Fruit fly (Drosophila melanogaster): ENCODE measurements around the gene Peritrophin-15b.

Gene Peritrophin-15b

DNA sequence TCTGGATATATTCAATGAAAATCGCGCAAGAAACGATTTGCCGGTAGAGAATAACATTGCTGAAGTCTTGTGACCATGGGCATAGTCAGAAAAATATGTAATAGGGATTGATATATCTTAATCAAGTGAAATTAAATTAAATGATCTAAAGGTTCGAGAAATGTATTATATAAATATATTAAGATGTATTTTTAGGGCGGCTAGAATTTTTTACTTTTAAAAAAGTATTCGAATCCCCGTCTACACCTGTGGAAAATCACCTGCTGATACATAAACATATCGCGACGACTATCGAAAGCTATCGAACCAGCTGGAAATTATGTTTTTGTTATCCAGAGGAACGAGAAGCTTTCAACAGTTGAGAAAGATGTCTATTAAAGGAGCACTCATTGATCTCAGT is 18.0 kb downstream of the Peritrophin-15b start, which contains the start of the genes CG13390 and CG17294 (continued):
- peak; percentile 97 for TF ChIP-seq vri (GFP tag; optimal IDR thresholded peaks at IDR 0.05)
- TF ChIP-seq Gug (GFP tag; IDR thresholded peaks at IDR 0.05) = peak; percentile 99
- peak; percentile 100 for TF ChIP-seq CG3032 (tag; optimal IDR thresholded peaks at IDR 0.05)
- TF ChIP-seq Hr38 (GFP tag; optimal IDR thresholded peaks at IDR 0.05) = peak; percentile 45
- peak; percentile 99 for TF ChIP-seq pdm3 (GFP tag; optimal IDR thresholded peaks at IDR 0.05)
- peak; percentile 98 for TF ChIP-seq Blimp-1 (GFP tag; optimal IDR thresholded peaks at IDR 0.05)
- peak; percentile 100 for TF ChIP-seq acj6 (GFP tag; optimal IDR thresholded peaks at IDR 0.05)
- peak; percentile 97 for TF ChIP-seq fd85E (GFP tag; optimal IDR thresholded peaks at IDR 0.05)
- TF ChIP-seq CG34406 (GFP tag; optimal IDR thresholded peaks at IDR 0.05) = peak; percentile 99
- TF ChIP-seq CG9139 (GFP tag; optimal IDR thresholded peaks at IDR 0.05) = peak; percentile 99
- peak; percentile 98 for TF ChIP-seq fd59A (GFP tag; optimal IDR thresholded peaks at IDR 0.05)
- peak; percentile 99 for TF ChIP-seq CG8319 (GFP tag; optimal IDR thresholded peaks at IDR 0.05)
- TF ChIP-seq topi (GFP tag; optimal IDR thresholded peaks at IDR 0.05) = peak; percentile 99
- peak; percentile 99 for TF ChIP-seq Sox102F (GFP tag; optimal IDR thresholded peaks at IDR 0.05)
- TF ChIP-seq CG8632 (GFP tag; optimal IDR thresholded peaks at IDR 0.05) = peak; percentile 100
- peak; percentile 97 to 99 for TF ChIP-seq salr (GFP tag; optimal IDR thresholded peaks at IDR 0.05)
- peak; percentile 98 for TF ChIP-seq CG16779 (tag; optimal IDR thresholded peaks at IDR 0.05)
- TF ChIP-seq Hr39 (GFP tag; optimal IDR thresholded peaks at IDR 0.05) = peak; percentile 97
- peak; percentile 98 for TF ChIP-seq CG31627 (GFP tag; optimal IDR thresholded peaks at IDR 0.05)
- TF ChIP-seq CG11294 (GFP tag; IDR thresholded peaks at IDR 0.05) = peak; percentile 99

- TF ChIP-seq Met (GFP tag; optimal IDR thresholded peaks at IDR 0.05) (no peak), dsx (GFP tag; optimal IDR thresholded peaks at IDR 0.05; ENCODE audit: poor library complexity, severe bottlenecking) (peak; percentile 70), svp (GFP tag) (peak; percentile 82), Eip78C (GFP tag) (peak; percentile 3), Sox15 (GFP tag; optimal IDR thresholded peaks at IDR 0.05) (no peak), CG11902 (GFP tag; optimal IDR thresholded peaks at IDR 0.05) (no peak)
Measured at dm6 chr2L:8374235-8374634, 20.5 kb downstream of the Peritrophin-15b start, which contains the start of gene Wdr82. Wdr82 (plus strand) TSS chr2L:8374461.

DNA sequence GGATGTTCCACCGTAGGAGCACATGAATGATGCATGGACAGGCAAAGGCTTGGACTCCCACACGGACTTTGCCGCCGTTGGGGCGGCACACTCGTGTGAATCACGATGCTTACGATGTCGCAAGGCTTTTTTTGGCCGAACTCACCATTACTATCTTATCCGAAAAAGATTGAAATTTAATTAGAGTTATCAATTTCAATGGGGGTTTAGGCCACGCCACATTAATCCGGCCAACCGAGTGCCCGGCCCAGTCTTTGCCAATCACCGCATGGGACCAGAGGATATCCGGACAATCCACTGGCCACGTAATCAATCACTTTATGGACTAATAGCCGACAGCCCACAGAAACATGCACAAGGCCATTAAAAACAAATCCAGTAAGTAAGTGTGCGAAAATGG is 22.5 kb downstream of the Peritrophin-15b start:
- peak; percentile 6 for TF ChIP-seq vri (GFP tag; optimal IDR thresholded peaks at IDR 0.05)
- TF ChIP-seq Eip75B (GFP tag; optimal IDR thresholded peaks at IDR 0.05) = no peak
- no peak for TF ChIP-seq Eip78C (GFP tag)

dm6 chr2L:8371354-8371937 is 23.3 kb downstream of the Peritrophin-15b start:
- TF ChIP-seq spab (GFP tag; optimal IDR thresholded peaks at IDR 0.05) (no peak), CG32006 (GFP tag; optimal IDR thresholded peaks at IDR 0.05) (peak; percentile 56), CG6276 (GFP tag; optimal IDR thresholded peaks at IDR 0.05) (peak; percentile 14), CG8119 (GFP tag; IDR thresholded peaks at IDR 0.05) (peak; percentile 41; the same call in 1 of the 3 replicates), esn (GFP tag; optimal IDR thresholded peaks at IDR 0.05) (no peak), CG15336 (GFP tag; IDR thresholded peaks at IDR 0.05) (peak; percentile 48), CG10669 (GFP tag; optimal IDR thresholded peaks at IDR 0.05) (no peak), Ets21C (GFP tag; optimal IDR thresholded peaks at IDR 0.05) (no peak), OdsH (GFP tag; optimal IDR thresholded peaks at IDR 0.05) (peak; percentile 16), dsx (GFP tag; optimal IDR thresholded peaks at IDR 0.05; ENCODE audit: poor library complexity, severe bottlenecking) (peak; percentile 15), Eip78C (GFP tag) (peak; percentile 61), achi (GFP tag; optimal IDR thresholded peaks at IDR 0.05) (peak; percentile 39), acj6 (GFP tag; optimal IDR thresholded peaks at IDR 0.05) (peak; percentile 40)

All from whole organism, prepupa.